Fruit fly (Drosophila melanogaster): ENCODE data around the gene Ten-a.
A peak's percentile ranks its signal among the peaks of the same experiment; 100 is the strongest.

The Ten-a gene

DNA sequence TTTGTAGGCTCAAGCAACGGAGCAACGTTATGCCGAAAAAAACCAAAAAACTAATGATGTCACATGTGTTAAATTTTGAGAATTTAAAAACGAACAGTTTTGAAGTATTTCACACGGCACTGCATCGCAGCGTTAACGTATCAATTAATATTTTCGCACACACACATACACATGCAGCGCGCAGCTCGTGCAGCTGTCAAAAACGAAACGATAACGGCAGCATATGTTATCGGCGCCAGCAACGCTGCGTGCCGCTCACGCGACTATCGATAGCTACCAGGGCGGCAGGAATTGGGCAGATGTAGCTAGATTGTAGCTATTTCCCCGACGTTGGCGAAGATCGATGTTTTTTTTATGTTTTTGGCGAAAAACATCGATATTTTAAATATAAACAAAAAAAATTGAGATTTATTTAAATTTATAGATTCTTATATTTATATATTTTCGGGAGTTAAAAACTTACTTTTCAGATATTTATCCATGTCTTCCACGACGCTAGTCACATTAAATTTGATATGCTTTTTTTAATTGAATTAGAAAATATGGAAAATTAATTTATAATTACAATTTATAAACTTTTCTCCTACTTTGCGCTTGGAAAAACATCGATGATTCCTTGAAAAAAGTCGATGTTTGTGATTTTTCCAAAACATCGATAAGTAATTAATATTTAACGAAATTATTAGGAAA, 14.5 kb upstream of the Ten-a start, which contains the start of gene Usp7 (continued):
- no peak for TF ChIP-seq aop (GFP tag; IDR thresholded peaks at IDR 0.05)
- TF ChIP-seq mam (GFP tag; optimal IDR thresholded peaks at IDR 0.05), result peak; percentile 12
- TF ChIP-seq CG16779 (GFP tag; IDR thresholded peaks at IDR 0.05), result no peak
- TF ChIP-seq pb (GFP tag; optimal IDR thresholded peaks at IDR 0.05), result no peak
- peak; percentile 39 for TF ChIP-seq CG34376 (GFP tag; optimal IDR thresholded peaks at IDR 0.05)
- TF ChIP-seq br (optimal IDR thresholded peaks at IDR 0.05), result no peak
- TF ChIP-seq cg (GFP tag; optimal IDR thresholded peaks at IDR 0.05), result peak; percentile 89
- TF ChIP-seq CG4360 (GFP tag; IDR thresholded peaks at IDR 0.05), result peak; percentile 35; the same call in 1 of the 2 replicates
- peak; percentile 8 for TF ChIP-seq gcm (GFP tag; optimal IDR thresholded peaks at IDR 0.05)
- TF ChIP-seq CG7372 (GFP tag; IDR thresholded peaks at IDR 0.05), result 0 out of 2 replicates have a peak, but pooled peaks have one; percentile 17
- TF ChIP-seq Scr (GFP tag; IDR thresholded peaks at IDR 0.05; ENCODE audit: partially characterized antibody), result peak; percentile 91
- TF ChIP-seq CG11398 (GFP tag; optimal IDR thresholded peaks at IDR 0.05), result no peak
- no peak for TF ChIP-seq CG4404 (GFP tag; IDR thresholded peaks at IDR 0.05)
- no peak for TF ChIP-seq Awh (GFP tag; IDR thresholded peaks at IDR 0.05)
- TF ChIP-seq phol (tag; optimal IDR thresholded peaks at IDR 0.05), result peak; percentile 52
- no peak for TF ChIP-seq CG1832 (GFP tag; optimal IDR thresholded peaks at IDR 0.05)
- no peak for TF ChIP-seq fd96Cb (tag; optimal IDR thresholded peaks at IDR 0.05)
- TF ChIP-seq Ets97D (GFP tag; optimal IDR thresholded peaks at IDR 0.05), result peak; percentile 85
- peak; percentile 45; the same call in 1 of the 2 replicates for TF ChIP-seq CG11085 (GFP tag; IDR thresholded peaks at IDR 0.05)
- TF ChIP-seq HmgZ (tag; optimal IDR thresholded peaks at IDR 0.05), result peak; percentile 14
- TF ChIP-seq twi (tag; optimal IDR thresholded peaks at IDR 0.05), result peak; percentile 30
- TF ChIP-seq Sry-β (GFP tag; optimal IDR thresholded peaks at IDR 0.05), result peak; percentile 84
- TF ChIP-seq CG18619 (GFP tag; optimal IDR thresholded peaks at IDR 0.05), result no peak
- peak in 1 of 2 experiments; percentile 35 for TF ChIP-seq dpn (GFP tag; optimal IDR thresholded peaks at IDR 0.05)
- TF ChIP-seq CG5245 (GFP tag; optimal IDR thresholded peaks at IDR 0.05), result no peak
- peak; percentile 62 for TF ChIP-seq Rfx (GFP tag; IDR thresholded peaks at IDR 0.05)
- TF ChIP-seq Dref (GFP tag; IDR thresholded peaks at IDR 0.05), result peak; percentile 98
- no peak for TF ChIP-seq crc (GFP tag; optimal IDR thresholded peaks at IDR 0.05)
- TF ChIP-seq sc (optimal IDR thresholded peaks at IDR 0.05), result no peak
- no peak for TF ChIP-seq sc (GFP tag; optimal IDR thresholded peaks at IDR 0.05)
- TF ChIP-seq CG2116 (GFP tag; optimal IDR thresholded peaks at IDR 0.05), result peak; percentile 96
- TF ChIP-seq kni (GFP tag; optimal IDR thresholded peaks at IDR 0.05), result no peak
- TF ChIP-seq knrl (GFP tag; IDR thresholded peaks at IDR 0.05; ENCODE audit: partially characterized antibody), result peak; percentile 96
- TF ChIP-seq CG10366 (GFP tag; IDR thresholded peaks at IDR 0.05), result no peak
- TF ChIP-seq CG7963 (GFP tag; IDR thresholded peaks at IDR 0.05; ENCODE audit: partially characterized antibody), result peak; percentile 95
- peak; percentile 82 for TF ChIP-seq pzg (GFP tag; optimal IDR thresholded peaks at IDR 0.05)
- TF ChIP-seq nmo (GFP tag; optimal IDR thresholded peaks at IDR 0.05), result peak; percentile 61
- no peak for TF ChIP-seq p53 (GFP tag; optimal IDR thresholded peaks at IDR 0.05)
- peak; percentile 61; the same call in 1 of the 3 replicates for TF ChIP-seq ci (GFP tag; IDR thresholded peaks at IDR 0.05)
- peak; percentile 21 for TF ChIP-seq Mad (GFP tag; optimal IDR thresholded peaks at IDR 0.05)
- TF ChIP-seq CG31224 (GFP tag; IDR thresholded peaks at IDR 0.05), result no peak
- TF ChIP-seq zen2 (GFP tag; IDR thresholded peaks at IDR 0.05; ENCODE audit: partially characterized antibody), result peak; percentile 81
- TF ChIP-seq Hmr (GFP tag; optimal IDR thresholded peaks at IDR 0.05), result no peak
- no peak for TF ChIP-seq CG12942 (GFP tag; optimal IDR thresholded peaks at IDR 0.05)
- TF ChIP-seq sna (GFP tag; IDR thresholded peaks at IDR 0.05; ENCODE audit: partially characterized antibody), result peak; percentile 79
- no peak for TF ChIP-seq Eip74EF (GFP tag; optimal IDR thresholded peaks at IDR 0.05)
- no peak for TF ChIP-seq CG17385 (GFP tag; optimal IDR thresholded peaks at IDR 0.05)
- peak in 1 of 2 experiments; percentile 61 for TF ChIP-seq crp (GFP tag; optimal IDR thresholded peaks at IDR 0.05)
- peak; percentile 50 for TF ChIP-seq sob (GFP tag; IDR thresholded peaks at IDR 0.05)
